Worm (Caenorhabditis elegans) whole organism, L2 larva: ENCODE measurements around the gene Y23B4A.1.

ENCODE experiments used
- R02D3.7 ChIP-seq: fragments of 150-350 bp; optimal IDR thresholded peaks from 2 replicates; lab custom pipeline; 2014; ENCODE audit warnings: missing biosample characterization, missing genetic modification characterization
- Y55F3AM.14 ChIP-seq: fragments of 200-800 bp; sonication (Bioruptor generic); optimal IDR thresholded peaks from 2 replicates; lab custom pipeline; 2018; ENCODE audit warnings: mild to moderate bottlenecking, missing genetic modification characterization, missing compliant biosample characterization
- ceh-82 ChIP-seq: fragments of 150-350 bp; optimal IDR thresholded peaks from 2 replicates; lab custom pipeline; 2014; ENCODE audit warnings: missing biosample characterization, missing genetic modification characterization
- nhr-6 ChIP-seq: fragments of 150-350 bp; optimal IDR thresholded peaks from 2 replicates; lab custom pipeline; 2014; ENCODE audit warnings: missing biosample characterization, missing genetic modification characterization
- zag-1 ChIP-seq: fragments of 150-350 bp; optimal IDR thresholded peaks from 2 replicates; lab custom pipeline; 2014; ENCODE audit warnings: missing biosample characterization, missing genetic modification characterization

DNA sequence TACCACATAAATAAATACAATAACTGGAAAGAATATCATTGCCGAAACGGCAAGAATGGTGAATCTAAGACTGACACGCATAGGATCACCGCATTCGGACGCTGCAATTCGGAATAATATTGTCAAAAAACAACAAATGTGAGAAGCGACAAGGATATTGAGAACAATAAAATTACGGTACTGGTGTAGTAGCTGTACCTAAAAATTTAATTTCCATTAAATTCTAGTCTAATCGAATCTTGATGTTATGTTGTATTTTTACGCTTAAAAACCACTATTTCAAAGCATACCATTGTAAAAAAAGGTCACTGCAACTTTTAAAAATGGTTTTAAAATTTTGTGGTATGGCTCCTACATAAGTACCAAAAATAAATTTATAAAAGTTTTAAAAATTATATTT, 31.6 kb upstream of the Y23B4A.1 start, which contains the start of gene mig-23:
- TF ChIP-seq R02D3.7 (no peak), ceh-82 (tag; lab: Kevin White, UChicago) (no peak), zag-1 (no peak), nhr-6 (no peak), Y55F3AM.14 (no peak)
